Fruit fly (Drosophila melanogaster) Kc167 (cell line): ENCODE results near the gene Xport-B.

ENCODE experiments used
- Myc ChIP-seq: fragments of >200 bp; optimal IDR thresholded peaks from 2 replicates; lab custom pipeline; 2017; ENCODE audit warnings: missing external identifiers
- h ChIP-seq: fragments of >200 bp; optimal IDR thresholded peaks from 3 replicates; lab custom pipeline; 2018; ENCODE audit warnings: missing external identifiers
- insv ChIP-seq: fragments of >200 bp; optimal IDR thresholded peaks from 3 replicates; lab custom pipeline; 2018; ENCODE audit warnings: missing external identifiers
- psq ChIP-seq: fragments of >200 bp; optimal IDR thresholded peaks from 2 replicates; lab custom pipeline; 2017; ENCODE audit warnings: missing external identifiers
- ttk ChIP-seq: sonication (Bioruptor generic); optimal IDR thresholded peaks from 2 replicates; lab custom pipeline; 2017; ENCODE audit warnings: missing external identifiers

DNA sequence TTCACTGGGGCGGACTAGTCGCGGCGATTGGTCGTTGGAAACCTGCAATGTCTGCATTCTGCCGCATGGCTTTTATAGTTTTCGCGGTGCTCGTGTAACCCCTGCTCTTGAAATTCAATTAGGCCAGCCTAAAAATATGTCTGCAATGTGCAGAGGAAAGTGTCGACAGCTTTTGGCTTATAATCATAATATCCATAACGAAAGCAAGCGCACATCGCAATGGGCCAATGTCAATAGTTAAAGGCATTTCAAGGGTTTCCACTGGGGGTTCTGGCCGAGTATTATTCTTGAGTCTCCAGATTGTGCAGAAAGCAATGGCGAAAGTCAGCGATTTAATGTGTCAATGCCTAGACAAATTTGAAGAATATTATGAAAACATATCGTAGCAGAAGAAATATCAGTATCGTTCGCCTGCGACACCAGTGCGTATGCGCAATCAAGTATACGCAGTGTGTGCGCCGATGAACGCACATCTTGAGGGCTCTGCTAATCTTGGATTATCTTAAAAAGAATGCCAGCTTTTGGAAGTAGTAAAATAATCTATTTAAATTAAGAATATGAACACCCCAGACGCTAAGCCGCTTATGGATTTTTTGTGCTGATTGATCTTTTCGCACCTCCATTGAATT is 26.9 kb downstream of the Xport-B start, which contains the start of gene ninaE:
- TF ChIP-seq psq (lab: Kevin White, UChicago) (no peak), ttk (lab: Kevin White, UChicago) (no peak), Myc (lab: Kevin White, UChicago) (no peak), h (lab: Kevin White, UChicago) (no peak), insv (lab: Kevin White, UChicago) (no peak)
